Fruit fly (Drosophila melanogaster) whole organism, embryonic: ENCODE data around the gene Atx-1.

Experiments
- Adf1 ChIP-seq: fragments of 200-800 bp; sonication (Bioruptor generic); IDR thresholded peaks from 2 replicates; pipeline ENCODE4 v1.3.6; 2022; ENCODE audit warnings: missing biosample characterization, missing genetic modification characterization
- Atf-2 ChIP-seq: fragments of 200-800 bp; sonication (Bioruptor generic); optimal IDR thresholded peaks from 2 replicates; lab custom pipeline; 2016; ENCODE audit warnings: missing biosample characterization, missing genetic modification characterization
- B-H1 ChIP-seq: fragments of 200-800 bp; sonication (Bioruptor generic); IDR thresholded peaks from 3 replicates; pipeline ENCODE4 v1.3.6; 2022; ENCODE audit warnings: missing biosample characterization, missing genetic modification characterization
- B-H2 ChIP-seq: fragments of 200-800 bp; sonication (Bioruptor generic); optimal IDR thresholded peaks from 2 replicates; lab custom pipeline; 2018; ENCODE audit warnings: missing biosample characterization, mild to moderate bottlenecking, missing genetic modification characterization
- CG11560 ChIP-seq: fragments of 200-800 bp; sonication (Bioruptor generic); IDR thresholded peaks from 3 replicates; pipeline ENCODE4 v1.3.6; 2022; ENCODE audit warnings: missing biosample characterization, missing genetic modification characterization
- CG12219 ChIP-seq: fragments of 200-800 bp; sonication (Bioruptor generic); optimal IDR thresholded peaks from 3 replicates; lab custom pipeline; 2018; ENCODE audit warnings: missing biosample characterization, mild to moderate bottlenecking, missing genetic modification characterization
- CG13424 ChIP-seq: fragments of 200-800 bp; sonication (Bioruptor generic); optimal IDR thresholded peaks from 2 replicates; lab custom pipeline; 2019; ENCODE audit warnings: missing biosample characterization, mild to moderate bottlenecking, missing genetic modification characterization, moderate library complexity
- CG1529 ChIP-seq: fragments of 200-800 bp; sonication (Bioruptor generic); optimal IDR thresholded peaks from 3 replicates; lab custom pipeline; 2018; ENCODE audit warnings: missing biosample characterization, missing genetic modification characterization
- CG1603 ChIP-seq: fragments of 200-800 bp; sonication (Bioruptor generic); optimal IDR thresholded peaks from 2 replicates; lab custom pipeline; 2019; ENCODE audit warnings: missing biosample characterization, mild to moderate bottlenecking, missing genetic modification characterization, moderate library complexity
- CG1647 ChIP-seq: fragments of 200-800 bp; sonication (Bioruptor generic); optimal IDR thresholded peaks from 3 replicates; lab custom pipeline; 2016; ENCODE audit warnings: missing biosample characterization, missing genetic modification characterization
- CG31224 ChIP-seq: fragments of 200-800 bp; sonication (Bioruptor generic); IDR thresholded peaks from 2 replicates; pipeline ENCODE4 v1.3.6; 2022; ENCODE audit warnings: missing biosample characterization, missing genetic modification characterization
- CG33557 ChIP-seq: fragments of 200-800 bp; sonication (Bioruptor generic); optimal IDR thresholded peaks from 2 replicates; lab custom pipeline; 2019; ENCODE audit warnings: missing biosample characterization, mild to moderate bottlenecking, missing genetic modification characterization, moderate library complexity
- CG34422 ChIP-seq: fragments of 200-800 bp; sonication (Bioruptor generic); IDR thresholded peaks from 3 replicates; pipeline ENCODE4 v1.3.6; 2022; ENCODE audit warnings: missing biosample characterization, missing genetic modification characterization
- CG4282 ChIP-seq: fragments of 200-800 bp; sonication (Bioruptor generic); optimal IDR thresholded peaks from 2 replicates; lab custom pipeline; 2016; ENCODE audit warnings: missing biosample characterization, missing genetic modification characterization
- CG8478 ChIP-seq: fragments of >200 bp; optimal IDR thresholded peaks from 2 replicates; lab custom pipeline; 2018
- CG9727 ChIP-seq: fragments of 200-800 bp; sonication (Bioruptor generic); optimal IDR thresholded peaks from 3 replicates; lab custom pipeline; 2017; ENCODE audit warnings: missing biosample characterization, mild to moderate bottlenecking, missing genetic modification characterization
- Dek ChIP-seq: fragments of 200-800 bp; sonication (Bioruptor generic); optimal IDR thresholded peaks from 3 replicates; lab custom pipeline; 2019; ENCODE audit warnings: missing biosample characterization, mild to moderate bottlenecking, missing genetic modification characterization, moderate library complexity
- Dip2 ChIP-seq: fragments of 200-800 bp; sonication (Bioruptor generic); IDR thresholded peaks from 2 replicates; pipeline ENCODE4 v1.3.6; 2022; ENCODE audit warnings: missing biosample characterization, missing genetic modification characterization
- ERR ChIP-seq: fragments of 200-800 bp; sonication (Bioruptor generic); optimal IDR thresholded peaks from 2 replicates; lab custom pipeline; 2016; ENCODE audit warnings: missing biosample characterization, missing genetic modification characterization
- Gug ChIP-seq: fragments of 200-800 bp; sonication (Bioruptor generic); IDR thresholded peaks from 4 replicates; pipeline ENCODE4 v1.3.6; 2022; ENCODE audit warnings: missing biosample characterization, missing genetic modification characterization
- Hmr ChIP-seq: fragments of 200-800 bp; sonication (Bioruptor generic); optimal IDR thresholded peaks from 3 replicates; lab custom pipeline; 2017; ENCODE audit warnings: mild to moderate bottlenecking, missing biosample characterization, missing genetic modification reagents, missing genetic modification characterization
- Hmx ChIP-seq: fragments of 200-800 bp; sonication (Bioruptor generic); optimal IDR thresholded peaks from 2 replicates; lab custom pipeline; 2016; ENCODE audit warnings: missing biosample characterization, missing genetic modification characterization
- Max ChIP-seq: fragments of 200-800 bp; sonication (Bioruptor generic); optimal IDR thresholded peaks from 2 replicates; lab custom pipeline; 2016; ENCODE audit warnings: missing biosample characterization, mild to moderate bottlenecking, missing genetic modification characterization
- Med ChIP-seq: fragments of 200-800 bp; sonication (Bioruptor generic); peaks from one replicate; lab custom pipeline; 2016; ENCODE audit warnings: missing biosample characterization, missing genetic modification characterization, mild to moderate bottlenecking, inconsistent platforms, moderate library complexity
- NFAT ChIP-seq: fragments of 200-800 bp; sonication (Bioruptor generic); IDR thresholded peaks from 2 replicates; pipeline ENCODE4 v1.3.6; 2022; ENCODE audit warnings: missing biosample characterization, missing genetic modification characterization
- Neu2 ChIP-seq: fragments of 200-800 bp; sonication (Bioruptor generic); optimal IDR thresholded peaks from 3 replicates; lab custom pipeline; 2016; ENCODE audit warnings: missing biosample characterization, missing genetic modification characterization, borderline replicate concordance
- Nf-YB ChIP-seq: fragments of 200-800 bp; sonication (Bioruptor generic); optimal IDR thresholded peaks from 3 replicates; lab custom pipeline; 2019; ENCODE audit warnings: missing biosample characterization, mild to moderate bottlenecking, missing genetic modification characterization, moderate library complexity
- Oaz ChIP-seq: fragments of 200-800 bp; sonication (Bioruptor generic); IDR thresholded peaks from 2 replicates; pipeline ENCODE4 v1.3.6; 2022; ENCODE audit warnings: missing biosample characterization, missing genetic modification characterization
- Sry-δ ChIP-seq: fragments of 200-800 bp; sonication (Bioruptor generic); optimal IDR thresholded peaks from 2 replicates; lab custom pipeline; 2016; ENCODE audit warnings: missing biosample characterization, missing genetic modification characterization
- YL-1 ChIP-seq: fragments of 200-800 bp; sonication (Bioruptor generic); optimal IDR thresholded peaks from 3 replicates; lab custom pipeline; 2017; ENCODE audit warnings: missing biosample characterization, mild to moderate bottlenecking, missing genetic modification characterization
- aop ChIP-seq: fragments of 200-800 bp; sonication (Bioruptor generic); IDR thresholded peaks from 2 replicates; pipeline ENCODE4 v1.3.6; 2022; ENCODE audit warnings: missing biosample characterization, missing genetic modification characterization
- cad ChIP-seq: fragments of >200 bp; optimal IDR thresholded peaks from 2 replicates; lab custom pipeline; 2017; ENCODE audit warnings: missing biosample characterization, missing genetic modification characterization
- cg ChIP-seq: fragments of 200-800 bp; sonication (Bioruptor generic); optimal IDR thresholded peaks from 3 replicates; lab custom pipeline; 2019; ENCODE audit warnings: missing biosample characterization, mild to moderate bottlenecking, missing genetic modification characterization, moderate library complexity
- chif ChIP-seq, 2 experiments: fragments of 200-800 bp; sonication (Bioruptor generic); optimal IDR thresholded peaks; 3 replicates each; lab custom pipeline; 2016; ENCODE audit warnings: missing biosample characterization in 2 of 2, missing genetic modification characterization in 2 of 2
- crol ChIP-seq: fragments of 200-800 bp; sonication (Bioruptor generic); IDR thresholded peaks from 2 replicates; pipeline ENCODE4 v1.3.6; 2022; ENCODE audit warnings: missing biosample characterization, missing genetic modification characterization
- dati ChIP-seq: fragments of 200-800 bp; sonication (Bioruptor generic); IDR thresholded peaks from 2 replicates; pipeline ENCODE4 v1.3.6; 2022; ENCODE audit warnings: missing biosample characterization, missing genetic modification characterization
- dmrt11E ChIP-seq: fragments of 200-800 bp; sonication (Bioruptor generic); optimal IDR thresholded peaks from 3 replicates; lab custom pipeline; 2018; ENCODE audit warnings: missing biosample characterization, mild to moderate bottlenecking, missing genetic modification characterization, moderate library complexity
- dpn ChIP-seq, 2 experiments: fragments of 200-800 bp; sonication (Bioruptor generic); optimal IDR thresholded peaks; 3 replicates each; lab custom pipeline; 2016; ENCODE audit warnings: missing biosample characterization in 2 of 2, missing genetic modification characterization in 2 of 2
- ems ChIP-seq: fragments of 200-800 bp; sonication (Bioruptor generic); optimal IDR thresholded peaks from 3 replicates; lab custom pipeline; 2016; ENCODE audit warnings: missing biosample characterization, missing genetic modification characterization
- fd102C ChIP-seq: fragments of 200-800 bp; sonication (Bioruptor generic); optimal IDR thresholded peaks from 2 replicates; lab custom pipeline; 2018; ENCODE audit warnings: missing biosample characterization, mild to moderate bottlenecking, missing genetic modification characterization, moderate library complexity
- fd96Cb ChIP-seq: fragments of 200-800 bp; sonication (Bioruptor generic); optimal IDR thresholded peaks from 2 replicates; lab custom pipeline; 2018; ENCODE audit warnings: missing biosample characterization, mild to moderate bottlenecking, missing genetic modification characterization, moderate library complexity
- gem ChIP-seq: fragments of 200-800 bp; sonication (Bioruptor generic); optimal IDR thresholded peaks from 2 replicates; lab custom pipeline; 2019; ENCODE audit warnings: missing biosample characterization, mild to moderate bottlenecking, missing genetic modification characterization, moderate library complexity
- klu ChIP-seq: fragments of 200-800 bp; sonication (Bioruptor generic); IDR thresholded peaks from 2 replicates; pipeline ENCODE4 v1.3.6; 2022; ENCODE audit warnings: missing biosample characterization, missing genetic modification characterization
- kni ChIP-seq: fragments of 200-800 bp; sonication (Bioruptor generic); optimal IDR thresholded peaks from 3 replicates; lab custom pipeline; 2017; ENCODE audit warnings: mild to moderate bottlenecking, missing biosample characterization, missing genetic modification reagents, missing genetic modification characterization
- lbe ChIP-seq: fragments of 200-800 bp; sonication (Bioruptor generic); optimal IDR thresholded peaks from 2 replicates; lab custom pipeline; 2016; ENCODE audit warnings: missing biosample characterization, mild to moderate bottlenecking, missing genetic modification characterization
- luna ChIP-seq: fragments of 200-800 bp; sonication (Bioruptor generic); optimal IDR thresholded peaks from 2 replicates; lab custom pipeline; 2016; ENCODE audit warnings: missing biosample characterization, missing genetic modification characterization
- nom ChIP-seq: fragments of 200-800 bp; sonication (Bioruptor generic); optimal IDR thresholded peaks from 2 replicates; lab custom pipeline; 2017; ENCODE audit warnings: missing biosample characterization, missing genetic modification characterization, mild to moderate bottlenecking, moderate library complexity, missing genetic modification reagents
- sens ChIP-seq: fragments of 200-800 bp; sonication (Bioruptor generic); peaks from one replicate; lab custom pipeline; 2016; ENCODE audit warnings: missing biosample characterization, missing genetic modification characterization
- sr ChIP-seq: fragments of 200-800 bp; sonication (Bioruptor generic); IDR thresholded peaks from 3 replicates; pipeline ENCODE4 v1.3.6; 2022; ENCODE audit warnings: missing biosample characterization, missing genetic modification characterization
- trem ChIP-seq: fragments of 200-800 bp; optimal IDR thresholded peaks from 3 replicates; lab custom pipeline; 2019; ENCODE audit warnings: missing biosample characterization, mild to moderate bottlenecking, missing genetic modification characterization, moderate library complexity
- tx ChIP-seq: fragments of 200-800 bp; sonication (Bioruptor generic); optimal IDR thresholded peaks from 2 replicates; lab custom pipeline; 2016; ENCODE audit warnings: missing biosample characterization, missing genetic modification characterization
- zfh1 ChIP-seq: fragments of 200-800 bp; sonication (Bioruptor generic); IDR thresholded peaks from 3 replicates; pipeline ENCODE4 v1.3.6; 2022; ENCODE audit warnings: missing biosample characterization, missing genetic modification characterization

Atx-1 gene

DNA sequence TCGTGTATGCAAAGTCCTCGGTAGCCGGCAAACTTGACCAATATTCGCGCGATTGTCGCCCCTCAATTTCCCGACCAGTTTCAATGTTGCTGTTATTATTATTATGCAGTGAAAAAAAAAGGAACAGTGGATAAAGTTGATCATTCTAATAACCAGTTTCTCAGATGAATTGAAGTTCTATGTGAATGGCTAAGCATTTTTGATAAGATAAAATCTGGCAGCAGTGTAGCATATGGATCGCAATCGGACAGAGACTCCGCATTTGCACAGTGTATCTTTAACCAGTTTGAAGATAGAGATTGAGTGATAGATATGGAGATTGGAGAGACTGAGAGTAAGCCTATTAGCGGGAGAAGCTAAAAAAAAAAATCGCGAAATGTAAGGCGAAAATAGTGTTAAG lies 29.6 kb upstream of the Atx-1 start (continued):
- TF ChIP-seq crol (GFP tag; lab: Robert Waterston, UW) = no peak
- peak; percentile 62 for TF ChIP-seq B-H1 (GFP tag; lab: Robert Waterston, UW)
- TF ChIP-seq Max (GFP tag; lab: Kevin White, UChicago) = peak; percentile 39
- TF ChIP-seq NFAT (GFP tag; lab: Robert Waterston, UW) = peak; percentile 88
- peak; percentile 36; the same call in 1 of the 2 replicates for TF ChIP-seq Adf1 (GFP tag; lab: Robert Waterston, UW)
- TF ChIP-seq nom (GFP tag; lab: Kevin White, UChicago) = no peak
- TF ChIP-seq klu (GFP tag; lab: Robert Waterston, UW) = peak; percentile 62
- TF ChIP-seq cg (GFP tag; lab: Kevin White, UChicago) = no peak
- TF ChIP-seq CG33557 (GFP tag; lab: Kevin White, UChicago) = no peak
- TF ChIP-seq dati (GFP tag; lab: Robert Waterston, UW) = peak; percentile 31; the same call in 1 of the 2 replicates
- TF ChIP-seq CG12219 (GFP tag; lab: Kevin White, UChicago) = peak; percentile 59
- peak; percentile 18 for TF ChIP-seq Nf-YB (GFP tag; lab: Kevin White, UChicago)
- TF ChIP-seq CG11560 = peak; percentile 53; the same call in 1 of the 3 replicates
- TF ChIP-seq cad (GFP tag; lab: Kevin White, UChicago) = no peak
- TF ChIP-seq dpn (GFP tag; optimal IDR thresholded peaks at IDR 0.05; lab: Kevin White, UChicago) = peak; percentile 79 to 80
- TF ChIP-seq YL-1 (GFP tag; lab: Kevin White, UChicago) = peak; percentile 3
- no peak for TF ChIP-seq trem (tag; lab: Kevin White, UChicago)
- peak; percentile 36 for TF ChIP-seq Sry-δ (GFP tag; lab: Kevin White, UChicago)
- no peak for TF ChIP-seq CG8478 (lab: Kevin White, UChicago)
- TF ChIP-seq Hmr (GFP tag; lab: Kevin White, UChicago) = peak; percentile 71
- peak; percentile 7 for TF ChIP-seq luna (GFP tag; lab: Kevin White, UChicago)
- TF ChIP-seq fd102C = no peak
- TF ChIP-seq Dip2 (GFP tag; lab: Robert Waterston, UW) = no peak
- peak; percentile 86 for TF ChIP-seq sens (GFP tag; lab: Kevin White, UChicago)
- peak; percentile 10 for TF ChIP-seq CG9727 (GFP tag; lab: Kevin White, UChicago)
- 0 out of 3 replicates have a peak, but pooled peaks have one; percentile 33 for TF ChIP-seq sr (GFP tag; lab: Robert Waterston, UW)
- no peak for TF ChIP-seq Neu2 (GFP tag; lab: Kevin White, UChicago)
- TF ChIP-seq tx (GFP tag; lab: Kevin White, UChicago) = peak; percentile 42
- TF ChIP-seq Med = peak; percentile 94
- peak; percentile 81 for TF ChIP-seq CG1603 (tag; lab: Kevin White, UChicago)
- TF ChIP-seq kni (GFP tag; lab: Kevin White, UChicago) = no peak
- TF ChIP-seq zfh1 = peak; percentile 78
- no peak for TF ChIP-seq B-H2 (GFP tag; lab: Kevin White, UChicago)
- TF ChIP-seq lbe (GFP tag; lab: Kevin White, UChicago) = no peak
- peak; percentile 74 for TF ChIP-seq CG13424 (tag; lab: Kevin White, UChicago)
- TF ChIP-seq Dek = peak; percentile 71
- 0 out of 2 replicates have a peak, but pooled peaks have one; percentile 38 for TF ChIP-seq Oaz
- TF ChIP-seq ERR = peak; percentile 57
- peak; percentile 58 for TF ChIP-seq CG1647 (GFP tag; lab: Kevin White, UChicago)
- peak; percentile 68 for TF ChIP-seq CG4282 (GFP tag; lab: Kevin White, UChicago)
- TF ChIP-seq Gug (GFP tag; lab: Robert Waterston, UW) = peak; percentile 69; the same call in 2 of the 4 replicates
- peak; percentile 40 for TF ChIP-seq Atf-2 (GFP tag; lab: Kevin White, UChicago)
- peak; percentile 69 for TF ChIP-seq fd96Cb (tag; lab: Kevin White, UChicago)
- peak; percentile 42 for TF ChIP-seq CG1529 (GFP tag; lab: Kevin White, UChicago)
- peak; percentile 58 for TF ChIP-seq ems
- TF ChIP-seq CG31224 (GFP tag; lab: Robert Waterston, UW) = peak; percentile 68; the same call in 1 of the 2 replicates
- peak; percentile 49; the same call in 1 of the 2 replicates for TF ChIP-seq aop (GFP tag; lab: Robert Waterston, UW)
- TF ChIP-seq CG34422 (GFP tag; lab: Robert Waterston, UW) = peak; percentile 72
- peak; percentile 48 to 74 for TF ChIP-seq chif (GFP tag; optimal IDR thresholded peaks at IDR 0.05; lab: Kevin White, UChicago)
- TF ChIP-seq dmrt11E (tag; lab: Kevin White, UChicago) = no peak
- peak; percentile 80 for TF ChIP-seq gem (tag; lab: Kevin White, UChicago)
- no peak for TF ChIP-seq Hmx (GFP tag; lab: Kevin White, UChicago)
